Worm (Caenorhabditis elegans) whole organism, L2 larva: Measurements from ENCODE around the gene C33C12.11.

Experiments
- mab-5 ChIP-seq: fragments of 150-350 bp; optimal IDR thresholded peaks from 2 replicates; lab custom pipeline; 2014; ENCODE audit warnings: missing biosample characterization, missing genetic modification characterization
- nhr-11 ChIP-seq: fragments of 150-350 bp; optimal IDR thresholded peaks from 2 replicates; lab custom pipeline; 2014; ENCODE audit warnings: missing biosample characterization, missing genetic modification characterization

- no peak for TF ChIP-seq nhr-11
- no peak for TF ChIP-seq mab-5 (tag; lab: Kevin White, UChicago)
Measured at ce11 chrII:2137235-2137634, 26.4 kb downstream of the C33C12.11 start, which contains the start of gene C40A11.4.
